Worm (Caenorhabditis elegans): Measurements from ENCODE around the gene sdc-2.
A peak's percentile ranks its signal among the peaks of the same experiment; 100 is the strongest.

sdc-2 gene

DNA sequence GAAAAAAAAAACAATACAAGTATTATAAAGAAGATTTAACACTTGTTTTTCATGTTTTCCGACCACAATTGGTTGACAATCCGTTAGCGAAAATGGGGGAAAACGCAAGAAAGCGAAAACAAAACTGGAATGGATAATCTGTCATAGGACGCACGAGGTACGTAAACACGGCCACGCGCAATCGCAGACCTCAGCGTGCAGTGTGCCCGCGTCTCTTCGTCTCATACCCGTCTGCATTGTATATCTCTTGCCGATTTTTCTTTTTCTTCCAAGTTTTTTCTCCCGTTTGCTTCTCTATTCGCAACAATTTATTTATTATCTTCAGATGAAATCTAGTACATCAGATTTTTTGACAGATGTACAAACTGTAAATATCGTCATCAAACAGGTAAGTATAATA is 41.2 kb downstream of the sdc-2 start, which contains the start of gene trpp-9 (continued):
- TF ChIP-seq ets-4 (tag; optimal IDR thresholded peaks at IDR 0.05): no peak
- no peak for TF ChIP-seq K09A11.1 (tag; optimal IDR thresholded peaks at IDR 0.05; ENCODE audit: insufficient read depth)
- no peak for TF ChIP-seq ceh-2 (tag; optimal IDR thresholded peaks at IDR 0.05)
- TF ChIP-seq unc-3 (GFP tag; conservative IDR thresholded peaks at IDR 0.05): no peak
- TF ChIP-seq unc-3 (tag; optimal IDR thresholded peaks at IDR 0.05): no peak
- no peak for TF ChIP-seq elt-2 (tag; optimal IDR thresholded peaks at IDR 0.05)
- TF ChIP-seq mec-3 (tag; optimal IDR thresholded peaks at IDR 0.05; ENCODE audit: borderline replicate concordance): no peak

DNA sequence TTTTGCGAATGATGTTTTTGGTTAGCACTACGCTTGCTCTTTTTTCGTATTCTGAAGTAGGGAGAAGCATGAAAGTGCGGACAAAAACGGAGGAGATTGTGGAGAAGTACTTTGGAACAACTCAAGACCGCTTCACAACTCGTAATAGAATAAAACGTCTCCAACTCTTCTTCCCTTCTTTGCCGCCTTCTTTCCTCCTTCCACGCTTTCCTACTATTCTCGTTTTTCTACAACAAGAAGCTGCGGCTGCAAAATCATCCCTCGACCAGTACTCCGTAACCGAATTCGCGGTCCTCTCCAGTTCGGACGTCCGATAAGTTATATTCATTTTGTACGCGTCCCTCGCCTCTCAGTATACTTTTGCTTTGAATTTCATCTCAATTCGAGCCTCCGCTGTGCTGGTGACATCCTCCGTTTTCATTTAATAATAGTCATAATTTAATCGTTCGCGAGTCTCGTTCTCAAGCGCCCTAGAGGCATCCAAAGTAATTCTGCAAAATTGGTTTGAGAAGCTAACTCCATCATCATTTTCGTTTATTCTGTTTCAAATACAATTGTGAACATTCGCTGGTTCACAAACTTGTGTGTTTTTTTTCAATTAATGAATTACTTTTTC is 47.3 kb downstream of the sdc-2 start:
- TF ChIP-seq pag-3 (tag; optimal IDR thresholded peaks at IDR 0.05; ENCODE audit: borderline replicate concordance): no peak
- TF ChIP-seq ceh-31 (tag; optimal IDR thresholded peaks at IDR 0.05): peak; percentile 1
- no peak for TF ChIP-seq hlh-15 (tag; optimal IDR thresholded peaks at IDR 0.05)
- TF ChIP-seq ttx-3 (tag; optimal IDR thresholded peaks at IDR 0.05): no peak
- TF ChIP-seq Y22D7AL.16 (tag; optimal IDR thresholded peaks at IDR 0.05): no peak
- no peak for TF ChIP-seq fkh-6 (tag; optimal IDR thresholded peaks at IDR 0.05)
- TF ChIP-seq tbx-7 (tag; optimal IDR thresholded peaks at IDR 0.05): no peak
- TF ChIP-seq unc-42 (tag; optimal IDR thresholded peaks at IDR 0.05): peak; percentile 99

DNA sequence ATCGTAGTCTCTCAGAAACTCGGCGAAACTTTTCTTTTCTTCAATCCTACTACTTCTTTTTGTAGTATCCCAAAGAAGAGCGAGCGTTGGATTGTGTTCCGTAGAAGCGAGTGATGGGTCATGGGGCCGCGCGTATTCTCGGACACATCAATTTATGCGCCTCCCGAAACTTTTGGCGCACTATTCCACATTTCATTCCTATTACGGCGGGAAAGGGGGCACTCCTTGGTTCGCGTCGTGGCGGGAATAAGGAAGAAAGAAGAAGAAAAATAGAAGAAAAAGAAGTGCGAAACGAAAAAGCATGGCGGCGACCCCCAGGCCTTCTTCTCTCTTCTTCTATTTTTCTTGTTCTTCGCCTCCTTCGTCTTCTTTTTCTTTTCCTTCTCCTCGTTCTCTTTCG is 49.2 kb downstream of the sdc-2 start:
- TF ChIP-seq ceh-19 (GFP tag; optimal IDR thresholded peaks at IDR 0.05) (peak; percentile 9), pax-1 (tag; optimal IDR thresholded peaks at IDR 0.05) (no peak), unc-42 (tag; optimal IDR thresholded peaks at IDR 0.05) (peak; percentile 21)

DNA sequence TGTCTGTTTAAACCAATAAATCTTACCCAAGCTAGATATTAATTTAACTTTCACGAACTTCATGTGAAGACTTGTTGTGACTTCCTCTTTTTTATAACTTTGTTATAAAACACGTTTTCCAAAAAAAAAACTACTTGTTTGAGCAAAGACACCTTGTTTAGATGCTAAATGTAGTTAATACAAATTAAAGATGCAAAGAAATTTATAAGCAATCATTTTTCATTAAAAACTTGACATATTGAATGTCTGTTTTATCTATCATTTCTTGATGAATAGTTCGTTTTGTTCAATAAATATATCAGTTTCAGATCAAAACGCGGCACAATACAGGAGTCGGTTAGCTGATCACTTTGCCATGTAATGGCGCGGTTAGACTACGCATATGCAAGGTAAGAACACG is 49.7 kb downstream of the sdc-2 start, which contains the start of gene frm-3:
frm-3 (plus strand) TSS at position 301 of the 400 bp plus-strand sequence.
- TF ChIP-seq ceh-45 (GFP tag; IDR thresholded peaks at IDR 0.05) (no peak), elt-4 (tag; optimal IDR thresholded peaks at IDR 0.05) (no peak), unc-3 (GFP tag; conservative IDR thresholded peaks at IDR 0.05) (no peak), unc-3 (tag; optimal IDR thresholded peaks at IDR 0.05) (no peak), hlh-8 (tag; optimal IDR thresholded peaks at IDR 0.05) (no peak), ceh-14 (tag; optimal IDR thresholded peaks at IDR 0.05) (no peak), sox-4 (tag; optimal IDR thresholded peaks at IDR 0.05) (no peak), tbx-7 (tag; optimal IDR thresholded peaks at IDR 0.05) (no peak), ceh-30 (tag; optimal IDR thresholded peaks at IDR 0.05) (no peak), Y22D7AL.16 (tag; optimal IDR thresholded peaks at IDR 0.05) (no peak), rnt-1 (tag; optimal IDR thresholded peaks at IDR 0.05) (no peak), npax-4 (tag; optimal IDR thresholded peaks at IDR 0.05) (no peak), ceh-34 (tag; optimal IDR thresholded peaks at IDR 0.05) (no peak)

DNA sequence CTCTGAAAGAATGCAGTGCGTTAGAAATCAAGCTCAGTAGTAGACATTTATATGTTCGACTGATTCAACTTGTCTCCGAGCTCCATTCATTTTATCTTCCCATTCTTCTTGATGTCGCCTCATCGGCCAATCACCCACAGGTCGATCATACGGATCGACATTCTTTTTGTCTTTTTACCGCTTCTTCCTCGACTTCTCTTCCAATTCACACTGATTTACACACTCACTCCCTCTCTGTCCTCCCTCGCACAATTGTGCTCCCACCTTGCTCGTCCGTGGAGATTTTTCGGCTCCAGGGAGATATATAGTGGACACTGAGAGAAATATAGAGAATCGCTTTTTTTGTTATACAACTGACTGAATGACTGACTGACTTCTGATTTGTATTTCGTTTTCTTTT is 51.7 kb downstream of the sdc-2 start:
- TF ChIP-seq dve-1 (tag; optimal IDR thresholded peaks at IDR 0.05) (no peak), ceh-9 (tag; optimal IDR thresholded peaks at IDR 0.05) (no peak), hlh-15 (tag; optimal IDR thresholded peaks at IDR 0.05) (no peak), ceh-24 (tag; optimal IDR thresholded peaks at IDR 0.05) (no peak)

DNA sequence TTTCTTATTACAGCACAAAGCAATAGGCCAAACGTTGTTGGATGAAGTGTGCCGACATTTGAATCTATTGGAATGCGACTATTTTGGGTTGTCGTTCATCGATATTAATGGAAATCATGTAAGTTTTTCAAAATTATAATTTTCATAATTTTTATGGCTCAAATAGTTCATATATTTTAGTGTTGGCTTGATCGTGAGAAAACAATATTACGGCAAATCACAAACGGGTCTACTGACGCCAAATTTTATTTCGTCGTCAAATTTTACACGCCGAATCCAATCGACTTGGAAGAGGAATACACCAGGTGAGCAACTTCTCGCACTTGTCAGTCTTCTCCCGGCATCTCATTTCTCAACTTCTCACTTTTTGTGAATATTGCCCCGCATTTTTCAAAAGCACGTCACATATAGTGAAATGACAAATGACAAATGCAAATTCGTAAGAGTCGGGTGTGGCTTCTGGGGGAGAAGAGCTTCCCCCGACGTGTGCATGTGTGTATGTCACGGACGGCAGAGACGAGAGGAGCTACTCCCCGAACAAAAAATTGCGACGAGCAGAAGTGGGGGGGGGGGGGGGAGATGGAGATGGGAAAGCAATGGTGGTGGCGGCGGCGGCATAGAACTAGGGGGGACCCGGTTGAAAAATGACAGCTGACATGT is 54.1 kb downstream of the sdc-2 start:
- TF ChIP-seq nhr-232 (tag; optimal IDR thresholded peaks at IDR 0.05) (no peak), unc-86 (tag; optimal IDR thresholded peaks at IDR 0.05) (no peak), unc-42 (tag; optimal IDR thresholded peaks at IDR 0.05) (no peak), unc-55 (GFP tag; optimal IDR thresholded peaks at IDR 0.05) (peak; percentile 78), ceh-30 (tag; optimal IDR thresholded peaks at IDR 0.05) (no peak), odd-2 (tag; optimal IDR thresholded peaks at IDR 0.05) (no peak), tbx-7 (tag; optimal IDR thresholded peaks at IDR 0.05) (no peak), mec-3 (tag; optimal IDR thresholded peaks at IDR 0.05; ENCODE audit: borderline replicate concordance) (no peak), pha-4 (tag; optimal IDR thresholded peaks at IDR 0.05) (no peak), lim-6 (tag; optimal IDR thresholded peaks at IDR 0.05) (no peak), pat-9 (tag; optimal IDR thresholded peaks at IDR 0.05) (peak; percentile 9), ceh-2 (tag; optimal IDR thresholded peaks at IDR 0.05) (no peak)

All from whole organism, late embryonic.